Fruit fly (Drosophila melanogaster) whole organism, embryonic: ENCODE data around the gene ND-SGDH.
A peak's percentile ranks its signal among the peaks of the same experiment; 100 is the strongest.

Experiments used
- ATbp ChIP-seq: fragments of 200-800 bp; sonication (Bioruptor generic); optimal IDR thresholded peaks from 2 replicates; lab custom pipeline; 2017; ENCODE audit warnings: missing biosample characterization, mild to moderate bottlenecking, missing genetic modification characterization, missing genetic modification reagents
- Asciz ChIP-seq: fragments of 200-800 bp; sonication (Bioruptor generic); optimal IDR thresholded peaks from 2 replicates; lab custom pipeline; 2017; ENCODE audit warnings: missing biosample characterization, mild to moderate bottlenecking, missing genetic modification characterization, missing genetic modification reagents
- CG12219 ChIP-seq: fragments of 200-800 bp; sonication (Bioruptor generic); optimal IDR thresholded peaks from 3 replicates; lab custom pipeline; 2018; ENCODE audit warnings: missing biosample characterization, mild to moderate bottlenecking, missing genetic modification characterization
- CG12659 ChIP-seq: fragments of 200-800 bp; sonication (Bioruptor generic); optimal IDR thresholded peaks from 3 replicates; lab custom pipeline; 2017; ENCODE audit warnings: mild to moderate bottlenecking, missing biosample characterization, missing genetic modification reagents, missing genetic modification characterization
- CG13894 ChIP-seq: fragments of 200-800 bp; sonication (Bioruptor generic); optimal IDR thresholded peaks from 3 replicates; lab custom pipeline; 2018; ENCODE audit warnings: missing biosample characterization, mild to moderate bottlenecking, missing genetic modification characterization, moderate library complexity
- CG14014 ChIP-seq: fragments of 200-800 bp; sonication (Bioruptor generic); IDR thresholded peaks from 2 replicates; pipeline ENCODE4 v1.3.6; 2022; ENCODE audit warnings: missing biosample characterization, missing genetic modification characterization
- CG16815 ChIP-seq: fragments of 200-800 bp; sonication (Bioruptor generic); optimal IDR thresholded peaks from 3 replicates; lab custom pipeline; 2017; ENCODE audit warnings: missing biosample characterization, mild to moderate bottlenecking, missing genetic modification characterization
- CG17568 ChIP-seq: fragments of 200-800 bp; sonication (Bioruptor generic); optimal IDR thresholded peaks from 2 replicates; lab custom pipeline; 2018; ENCODE audit warnings: missing biosample characterization, mild to moderate bottlenecking, missing genetic modification characterization, moderate library complexity
- CG2875 ChIP-seq: fragments of 200-800 bp; sonication (Bioruptor generic); optimal IDR thresholded peaks from 2 replicates; lab custom pipeline; 2017; ENCODE audit warnings: missing biosample characterization, mild to moderate bottlenecking, missing genetic modification characterization, missing genetic modification reagents
- CG32532 ChIP-seq: fragments of 200-800 bp; sonication (Bioruptor generic); IDR thresholded peaks from 2 replicates; pipeline ENCODE4 v1.3.6; 2022; ENCODE audit warnings: missing biosample characterization, missing genetic modification characterization
- CG3726 ChIP-seq: fragments of 200-800 bp; sonication (Bioruptor generic); IDR thresholded peaks from 3 replicates; pipeline ENCODE4, ENCODE4 v1.3.6; 2022; ENCODE audit warnings: missing biosample characterization, missing genetic modification characterization
- CG6175 ChIP-seq: fragments of 200-800 bp; sonication (Bioruptor generic); IDR thresholded peaks from 3 replicates; pipeline ENCODE4 v1.3.6; 2022; ENCODE audit warnings: missing biosample characterization, missing genetic modification characterization
- CG6254 ChIP-seq: fragments of 200-800 bp; sonication (Bioruptor generic); optimal IDR thresholded peaks from 3 replicates; lab custom pipeline; 2017; ENCODE audit warnings: mild to moderate bottlenecking, missing biosample characterization, missing genetic modification reagents, missing genetic modification characterization
- CG7786 ChIP-seq: fragments of 200-800 bp; sonication (Bioruptor generic); optimal IDR thresholded peaks from 2 replicates; lab custom pipeline; 2016; ENCODE audit warnings: missing biosample characterization, missing genetic modification characterization
- CG8478 ChIP-seq: fragments of >200 bp; optimal IDR thresholded peaks from 2 replicates; lab custom pipeline; 2018
- D19A ChIP-seq: fragments of 200-800 bp; optimal IDR thresholded peaks from 3 replicates; lab custom pipeline; 2019; ENCODE audit warnings: missing biosample characterization, mild to moderate bottlenecking, missing genetic modification characterization, moderate library complexity
- D19B ChIP-seq: fragments of 200-800 bp; sonication (Bioruptor generic); optimal IDR thresholded peaks from 2 replicates; lab custom pipeline; 2017; ENCODE audit warnings: missing biosample characterization, mild to moderate bottlenecking, missing genetic modification characterization
- Dad ChIP-seq: fragments of 200-800 bp; sonication (Bioruptor generic); optimal IDR thresholded peaks from 3 replicates; lab custom pipeline; 2016; ENCODE audit warnings: missing biosample characterization, missing genetic modification characterization
- Dbx ChIP-seq: fragments of 200-800 bp; sonication (Bioruptor generic); IDR thresholded peaks from 3 replicates; pipeline ENCODE4 v1.3.6; 2022; ENCODE audit warnings: missing biosample characterization, missing genetic modification characterization
- Dek ChIP-seq: fragments of 200-800 bp; sonication (Bioruptor generic); optimal IDR thresholded peaks from 3 replicates; lab custom pipeline; 2019; ENCODE audit warnings: missing biosample characterization, mild to moderate bottlenecking, missing genetic modification characterization, moderate library complexity
- Meics ChIP-seq: fragments of 200-800 bp; sonication (Bioruptor generic); optimal IDR thresholded peaks from 2 replicates; lab custom pipeline; 2017; ENCODE audit warnings: missing biosample characterization, mild to moderate bottlenecking, missing genetic modification characterization
- Neu2 ChIP-seq: fragments of 200-800 bp; sonication (Bioruptor generic); optimal IDR thresholded peaks from 3 replicates; lab custom pipeline; 2016; ENCODE audit warnings: missing biosample characterization, missing genetic modification characterization, borderline replicate concordance
- Opbp ChIP-seq: fragments of 200-800 bp; sonication (Bioruptor generic); IDR thresholded peaks from 3 replicates; pipeline ENCODE4 v1.3.6; 2022; ENCODE audit warnings: missing biosample characterization, missing genetic modification characterization; ENCODE audit not compliant: partially characterized antibody
- Rx ChIP-seq: fragments of 200-800 bp; sonication (Bioruptor generic); IDR thresholded peaks from 2 replicates; pipeline ENCODE4 v1.3.6; 2022; ENCODE audit warnings: missing biosample characterization, missing genetic modification characterization
- Sox102F ChIP-seq: fragments of 200-800 bp; sonication (Bioruptor generic); optimal IDR thresholded peaks from 2 replicates; lab custom pipeline; 2018; ENCODE audit warnings: missing biosample characterization, mild to moderate bottlenecking, missing genetic modification characterization, moderate library complexity
- Sry-δ ChIP-seq: fragments of 200-800 bp; sonication (Bioruptor generic); optimal IDR thresholded peaks from 2 replicates; lab custom pipeline; 2016; ENCODE audit warnings: missing biosample characterization, missing genetic modification characterization
- amos ChIP-seq: fragments of 200-800 bp; sonication (Bioruptor generic); IDR thresholded peaks from 2 replicates; pipeline ENCODE4 v1.3.6; 2022; ENCODE audit warnings: missing biosample characterization, missing genetic modification characterization; ENCODE audit not compliant: partially characterized antibody
- bowl ChIP-seq: fragments of 200-800 bp; sonication (Bioruptor generic); IDR thresholded peaks from 2 replicates; pipeline ENCODE4 v1.3.6; 2022; ENCODE audit warnings: missing biosample characterization, missing genetic modification characterization
- cad ChIP-seq: fragments of >200 bp; optimal IDR thresholded peaks from 2 replicates; lab custom pipeline; 2017; ENCODE audit warnings: missing biosample characterization, missing genetic modification characterization
- chif ChIP-seq, 2 experiments: fragments of 200-800 bp; sonication (Bioruptor generic); optimal IDR thresholded peaks; 3 replicates each; lab custom pipeline; 2016; ENCODE audit warnings: missing biosample characterization in 2 of 2, missing genetic modification characterization in 2 of 2
- ci ChIP-seq: fragments of 200-800 bp; sonication (Bioruptor generic); IDR thresholded peaks from 3 replicates; pipeline ENCODE4 v1.3.6; 2022; ENCODE audit warnings: missing biosample characterization, missing genetic modification characterization
- disco-r ChIP-seq: fragments of 200-800 bp; sonication (Bioruptor generic); optimal IDR thresholded peaks from 2 replicates; lab custom pipeline; 2016; ENCODE audit warnings: missing biosample characterization, missing genetic modification characterization
- ems ChIP-seq: fragments of 200-800 bp; sonication (Bioruptor generic); optimal IDR thresholded peaks from 3 replicates; lab custom pipeline; 2016; ENCODE audit warnings: missing biosample characterization, missing genetic modification characterization
- eve ChIP-seq, 2 experiments: fragments of >200 bp; optimal IDR thresholded peaks; 2 replicates each; lab custom pipeline; 2017; ENCODE audit warnings: missing biosample characterization in 2 of 2, missing genetic modification characterization in 2 of 2
- ewg ChIP-seq: fragments of 200-800 bp; sonication (Bioruptor generic); optimal IDR thresholded peaks from 3 replicates; lab custom pipeline; 2017; ENCODE audit warnings: mild to moderate bottlenecking, missing biosample characterization, missing genetic modification reagents, missing genetic modification characterization
- h ChIP-seq: fragments of >200 bp; optimal IDR thresholded peaks from 2 replicates; lab custom pipeline; 2017
- insv ChIP-seq, 2 experiments: fragments of 200-800 bp; sonication (Bioruptor generic); optimal IDR thresholded peaks; 3 replicates each; lab custom pipeline; 2016 to 2018; ENCODE audit warnings: missing biosample characterization in 2 of 2, missing genetic modification characterization in 2 of 2
- kni ChIP-seq: fragments of 200-800 bp; sonication (Bioruptor generic); optimal IDR thresholded peaks from 3 replicates; lab custom pipeline; 2017; ENCODE audit warnings: mild to moderate bottlenecking, missing biosample characterization, missing genetic modification reagents, missing genetic modification characterization
- lilli ChIP-seq: fragments of 200-800 bp; sonication (Bioruptor generic); optimal IDR thresholded peaks from 3 replicates; lab custom pipeline; 2016; ENCODE audit warnings: missing biosample characterization, missing genetic modification characterization
- mam ChIP-seq: fragments of 200-800 bp; sonication (Bioruptor generic); optimal IDR thresholded peaks from 3 replicates; lab custom pipeline; 2016; ENCODE audit warnings: missing biosample characterization, missing genetic modification characterization
- odd ChIP-seq: fragments of 200-800 bp; sonication (Bioruptor generic); optimal IDR thresholded peaks from 2 replicates; lab custom pipeline; 2017; ENCODE audit warnings: missing biosample characterization, mild to moderate bottlenecking, missing genetic modification characterization
- pho ChIP-seq: fragments of 200-800 bp; sonication (Bioruptor generic); optimal IDR thresholded peaks from 2 replicates; lab custom pipeline; 2016; ENCODE audit warnings: missing biosample characterization, missing genetic modification characterization
- prd ChIP-seq, 3 experiments: fragments of >200 bp in 2 of 3; fragments of 200-800 bp in 1 of 3; sonication (Bioruptor generic) in 1 of 3; optimal IDR thresholded peaks in 2 of 3; IDR thresholded peaks in 1 of 3; 2 replicates in 2 of 3; 3 replicates in 1 of 3; pipeline versions ENCODE4 v1.3.6 to Lab custom; 2017 to 2022; ENCODE audit warnings: missing biosample characterization in 1 of 3, missing genetic modification characterization in 1 of 3
- pum ChIP-seq: fragments of 200-800 bp; sonication (Bioruptor generic); optimal IDR thresholded peaks from 2 replicates; lab custom pipeline; 2016; ENCODE audit warnings: missing biosample characterization, missing genetic modification characterization
- tgo ChIP-seq: fragments of 200-800 bp; sonication (Bioruptor generic); IDR thresholded peaks from 3 replicates; pipeline ENCODE4 v1.3.6; 2022; ENCODE audit warnings: missing biosample characterization, missing genetic modification characterization
- tna ChIP-seq: fragments of 200-800 bp; sonication (Bioruptor generic); IDR thresholded peaks from 2 replicates; pipeline ENCODE4 v1.3.6; 2022; ENCODE audit warnings: missing biosample characterization, missing genetic modification characterization; ENCODE audit not compliant: partially characterized antibody
- tup ChIP-seq: fragments of 200-800 bp; sonication (Bioruptor generic); optimal IDR thresholded peaks from 2 replicates; lab custom pipeline; 2016; ENCODE audit warnings: missing biosample characterization, mild to moderate bottlenecking, missing genetic modification characterization, moderate library complexity
- wek ChIP-seq: fragments of 200-800 bp; sonication (Bioruptor generic); optimal IDR thresholded peaks from 3 replicates; lab custom pipeline; 2018; ENCODE audit warnings: missing biosample characterization, mild to moderate bottlenecking, missing genetic modification characterization, moderate library complexity

ND-SGDH gene

dm6 chr3L:12090898-12091685 lies 47.3 kb downstream of the ND-SGDH start (continued):
- TF ChIP-seq D19A (peak; percentile 29), ATbp (GFP tag; lab: Kevin White, UChicago) (peak; percentile 45), Opbp (GFP tag; lab: Robert Waterston, UW) (no peak), bowl (GFP tag; lab: Robert Waterston, UW) (no peak), h (lab: Kevin White, UChicago) (no peak), disco-r (GFP tag; lab: Kevin White, UChicago) (no peak), pho (GFP tag; lab: Kevin White, UChicago) (peak; percentile 18), tna (GFP tag; lab: Robert Waterston, UW) (no peak), Sox102F (GFP tag; lab: Kevin White, UChicago) (peak; percentile 68), D19B (GFP tag; lab: Kevin White, UChicago) (peak; percentile 54), Meics (GFP tag; lab: Kevin White, UChicago) (peak; percentile 89), CG7786 (GFP tag; lab: Kevin White, UChicago) (peak; percentile 20), Dek (tag; lab: Kevin White, UChicago) (peak; percentile 58), tgo (GFP tag; lab: Robert Waterston, UW) (peak; percentile 81; the same call in 2 of the 3 replicates), Sry-δ (GFP tag; lab: Kevin White, UChicago) (peak; percentile 3), Dad (no peak), Dbx (peak; percentile 55; the same call in 1 of the 3 replicates), odd (GFP tag; lab: Kevin White, UChicago) (peak; percentile 53), lilli (GFP tag; lab: Kevin White, UChicago) (peak; percentile 69), mam (GFP tag; lab: Kevin White, UChicago) (peak; percentile 56), CG6254 (GFP tag; lab: Kevin White, UChicago) (no peak), ewg (GFP tag; lab: Kevin White, UChicago) (peak; percentile 13), CG13894 (peak; percentile 38), eve (GFP tag; optimal IDR thresholded peaks at IDR 0.05; lab: Kevin White, UChicago) (peak in 1 of 2 experiments; percentile 15), CG14014 (GFP tag; lab: Robert Waterston, UW) (no peak; the same call in none of the 2 replicates), amos (no peak), cad (GFP tag; lab: Kevin White, UChicago) (no peak), CG8478 (lab: Kevin White, UChicago) (no peak), insv (GFP tag; optimal IDR thresholded peaks at IDR 0.05; lab: Kevin White, UChicago) (no peak), ems (GFP tag; lab: Kevin White, UChicago) (peak; percentile 51), CG12659 (GFP tag; lab: Kevin White, UChicago) (peak; percentile 69), CG3726 (GFP tag; lab: Robert Waterston, UW) (0 out of 3 replicates have a peak, but pooled peaks have one; percentile 42), tup (GFP tag; lab: Kevin White, UChicago) (peak; percentile 28), kni (GFP tag; lab: Kevin White, UChicago) (no peak), CG12219 (GFP tag; lab: Kevin White, UChicago) (peak; percentile 50), pum (GFP tag; lab: Kevin White, UChicago) (no peak), Neu2 (GFP tag; lab: Kevin White, UChicago) (no peak), CG17568 (peak; percentile 57), CG2875 (GFP tag; lab: Kevin White, UChicago) (no peak), Rx (0 out of 2 replicates have a peak, but pooled peaks have one; percentile 28), ci (0 out of 3 replicates have a peak, but pooled peaks have one; percentile 38), CG32532 (peak; percentile 82), prd (optimal IDR thresholded peaks at IDR 0.05; lab: Kevin White, UChicago) (no peak), prd (GFP tag; IDR thresholded peaks at IDR 0.05; lab: Robert Waterston, UW) (peak; percentile 76), Asciz (GFP tag; lab: Kevin White, UChicago) (peak; percentile 65), CG16815 (GFP tag; lab: Kevin White, UChicago) (peak; percentile 7), chif (GFP tag; optimal IDR thresholded peaks at IDR 0.05; lab: Kevin White, UChicago) (peak in 1 of 2 experiments; percentile 24), wek (GFP tag; lab: Kevin White, UChicago) (peak; percentile 55), CG6175 (GFP tag; lab: Robert Waterston, UW) (no peak)
